Fruit fly (Drosophila melanogaster) whole organism, wandering third instar larva: ENCODE measurements around the gene Sfp24Bd.

ENCODE experiments used
- Abd-B ChIP-seq: fragments of >200 bp; optimal IDR thresholded peaks from 2 replicates; lab custom pipeline; 2017; ENCODE audit warnings: missing biosample characterization, missing genetic modification characterization
- CG32264 ChIP-seq: fragments of 200-800 bp; sonication (Bioruptor generic); optimal IDR thresholded peaks from 2 replicates; lab custom pipeline; 2016; ENCODE audit warnings: missing biosample characterization, missing genetic modification characterization
- CrebA ChIP-seq: fragments of 200-800 bp; sonication (Bioruptor generic); optimal IDR thresholded peaks from 2 replicates; lab custom pipeline; 2016; ENCODE audit warnings: missing biosample characterization, mild to moderate bottlenecking, missing genetic modification characterization, borderline replicate concordance
- Dfd ChIP-seq: fragments of >200 bp; optimal IDR thresholded peaks from 2 replicates; lab custom pipeline; 2017; ENCODE audit warnings: missing biosample characterization, missing genetic modification characterization
- GATAd ChIP-seq: sonication (Bioruptor generic); optimal IDR thresholded peaks from 2 replicates; lab custom pipeline; 2016; ENCODE audit warnings: missing biosample characterization, missing genetic modification characterization
- Hnf4 ChIP-seq: fragments of 200-800 bp; sonication (Bioruptor generic); optimal IDR thresholded peaks from 2 replicates; lab custom pipeline; 2016; ENCODE audit warnings: missing biosample characterization, mild to moderate bottlenecking, missing genetic modification characterization
- Hr78 ChIP-seq: fragments of >200 bp; optimal IDR thresholded peaks from 2 replicates; lab custom pipeline; 2017; ENCODE audit warnings: missing biosample characterization, missing genetic modification characterization
- Hr83 ChIP-seq: fragments of 200-300 bp; sonication (Bioruptor generic); optimal IDR thresholded peaks from 2 replicates; lab custom pipeline; 2016; ENCODE audit warnings: missing biosample characterization, mild to moderate bottlenecking, missing genetic modification characterization, moderate library complexity; ENCODE audit not compliant: poor library complexity, severe bottlenecking
- Mio ChIP-seq: sonication (Bioruptor generic); optimal IDR thresholded peaks from 2 replicates; lab custom pipeline; 2016; ENCODE audit warnings: missing biosample characterization, missing genetic modification characterization
- N ChIP-seq: fragments of >200 bp; optimal IDR thresholded peaks from 2 replicates; lab custom pipeline; 2018; ENCODE audit warnings: missing biosample characterization, missing external identifiers, missing genetic modification characterization
- OdsH ChIP-seq: fragments of 200-800 bp; sonication (Bioruptor generic); optimal IDR thresholded peaks from 2 replicates; lab custom pipeline; 2016; ENCODE audit warnings: missing biosample characterization, mild to moderate bottlenecking, missing genetic modification characterization
- Sp1 ChIP-seq: fragments of 200-800 bp; sonication (Bioruptor generic); optimal IDR thresholded peaks from 3 replicates; lab custom pipeline; 2019; ENCODE audit warnings: missing biosample characterization, mild to moderate bottlenecking, missing genetic modification characterization, moderate library complexity
- Vsx2 ChIP-seq: fragments of 200-300, 225-300 bp; sonication (Bioruptor generic); optimal IDR thresholded peaks from 2 replicates; lab custom pipeline; 2018; ENCODE audit warnings: missing biosample characterization, missing genetic modification characterization; ENCODE audit not compliant: partially characterized antibody
- br ChIP-seq: fragments of 200-800 bp; sonication (Bioruptor generic); optimal IDR thresholded peaks from 2 replicates; lab custom pipeline; 2016; ENCODE audit warnings: missing biosample characterization, missing genetic modification characterization
- brk ChIP-seq: fragments of 200-800 bp; sonication (Bioruptor generic); optimal IDR thresholded peaks from 2 replicates; lab custom pipeline; 2016; ENCODE audit warnings: missing biosample characterization, mild to moderate bottlenecking, missing genetic modification characterization
- dl ChIP-seq, 2 experiments: fragments of 175-275, 200-275 bp in 1 of 2; fragments of 200-275 bp in 1 of 2; sonication (Bioruptor generic); optimal IDR thresholded peaks; lab custom pipeline; 2018; ENCODE audit warnings: mild to moderate bottlenecking in 2 of 2, missing biosample characterization in 2 of 2, missing genetic modification characterization in 2 of 2, moderate library complexity in 2 of 2; ENCODE audit not compliant: partially characterized antibody in 2 of 2, insufficient read depth in 1 of 2
- dmrt93B ChIP-seq: fragments of 200-800 bp; sonication (Bioruptor generic); optimal IDR thresholded peaks from 2 replicates; lab custom pipeline; 2018; ENCODE audit warnings: missing biosample characterization, mild to moderate bottlenecking, missing genetic modification characterization
- dsf ChIP-seq: sonication (Bioruptor generic); optimal IDR thresholded peaks from 2 replicates; lab custom pipeline; 2016; ENCODE audit warnings: missing biosample characterization, missing genetic modification characterization, borderline replicate concordance
- ey ChIP-seq: fragments of 200-800 bp; sonication (Bioruptor generic); optimal IDR thresholded peaks from 2 replicates; lab custom pipeline; 2016; ENCODE audit warnings: missing biosample characterization, missing genetic modification characterization
- foxo ChIP-seq, 2 experiments: fragments of 200-800 bp; sonication (Bioruptor generic); optimal IDR thresholded peaks; 2 replicates in 1 of 2; 3 replicates in 1 of 2; lab custom pipeline; 2016 to 2017; ENCODE audit warnings: missing biosample characterization in 2 of 2, missing genetic modification characterization in 2 of 2
- fru ChIP-seq: fragments of 200-800 bp; sonication (Bioruptor generic); optimal IDR thresholded peaks from 3 replicates; lab custom pipeline; 2016; ENCODE audit warnings: missing biosample characterization, mild to moderate bottlenecking, missing genetic modification characterization
- jim ChIP-seq: fragments of 175-275, 200-325 bp; sonication (Bioruptor generic); optimal IDR thresholded peaks from 2 replicates; lab custom pipeline; 2016; ENCODE audit warnings: missing biosample characterization, mild to moderate bottlenecking, missing genetic modification characterization
- lola ChIP-seq: fragments of >200 bp; optimal IDR thresholded peaks from 2 replicates; lab custom pipeline; 2017; ENCODE audit warnings: missing biosample characterization, missing genetic modification characterization
- pan ChIP-seq: fragments of >200 bp; optimal IDR thresholded peaks from 2 replicates; lab custom pipeline; 2017
- rgr ChIP-seq: fragments of 200-800 bp; sonication (Bioruptor generic); optimal IDR thresholded peaks from 3 replicates; lab custom pipeline; 2016; ENCODE audit warnings: missing biosample characterization, mild to moderate bottlenecking, missing genetic modification characterization
- sage ChIP-seq: fragments of 200-800 bp; sonication (Bioruptor generic); optimal IDR thresholded peaks from 2 replicates; lab custom pipeline; 2016; ENCODE audit warnings: missing biosample characterization, mild to moderate bottlenecking, missing genetic modification characterization
- tai ChIP-seq: sonication (Bioruptor generic); optimal IDR thresholded peaks from 2 replicates; lab custom pipeline; 2016; ENCODE audit warnings: missing biosample characterization, missing genetic modification characterization
- usp ChIP-seq: fragments of >200 bp; optimal IDR thresholded peaks from 2 replicates; lab custom pipeline; 2017; ENCODE audit warnings: missing biosample characterization, missing genetic modification characterization
- woc ChIP-seq: sonication (Bioruptor generic); optimal IDR thresholded peaks from 2 replicates; lab custom pipeline; 2016; ENCODE audit warnings: missing biosample characterization, mild to moderate bottlenecking, missing genetic modification characterization

Sfp24Bd gene

dm6 chr2L:3701526-3701925 is 32.6 kb upstream of the Sfp24Bd start, which contains the start of gene CG43145:
TSS of gene CG43145 (plus strand) at chr2L:3701826.
- no peak for TF ChIP-seq OdsH (GFP tag; lab: Kevin White, UChicago)
- no peak for TF ChIP-seq CG32264 (GFP tag; lab: Kevin White, UChicago)
- TF ChIP-seq GATAd (GFP tag; lab: Kevin White, UChicago) = no peak
- no peak for TF ChIP-seq sage (GFP tag; lab: Kevin White, UChicago)
- no peak for TF ChIP-seq br (GFP tag; lab: Kevin White, UChicago)
- no peak for TF ChIP-seq fru (GFP tag; lab: Kevin White, UChicago)
- TF ChIP-seq Hr83 (GFP tag; lab: Kevin White, UChicago) = no peak
- no peak for TF ChIP-seq Hr78 (GFP tag; lab: Kevin White, UChicago)
- TF ChIP-seq lola = no peak

DNA sequence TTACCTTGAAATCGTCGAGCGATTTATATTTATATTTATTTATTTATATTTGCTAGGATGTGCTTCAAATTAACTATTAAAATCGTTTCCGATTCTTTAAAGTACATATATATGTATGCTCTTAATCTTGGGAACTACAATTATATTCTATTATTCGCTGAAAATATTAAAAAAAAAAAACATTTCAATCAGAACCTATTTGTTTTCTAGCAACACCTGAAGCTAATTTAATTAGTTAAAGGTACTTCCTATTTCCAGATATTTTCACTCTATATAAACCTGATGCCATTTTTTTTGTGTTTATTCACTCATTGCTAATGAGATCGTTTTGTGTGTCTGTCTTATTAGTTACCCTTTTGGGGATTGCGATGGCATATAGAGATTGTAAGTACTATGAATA is 32.1 kb upstream of the Sfp24Bd start, which contains the start of gene CG42467:
CG42467 (plus strand) TSS at position 301 of the 400 bp plus-strand sequence.
- TF ChIP-seq pan (lab: Kevin White, UChicago) (no peak), tai (GFP tag; lab: Kevin White, UChicago) (no peak), brk (GFP tag; lab: Kevin White, UChicago) (no peak), N (no peak), lola (no peak), GATAd (GFP tag; lab: Kevin White, UChicago) (no peak), Vsx2 (no peak), Mio (GFP tag; lab: Kevin White, UChicago) (no peak), dsf (GFP tag; lab: Kevin White, UChicago) (no peak), Hnf4 (GFP tag; lab: Kevin White, UChicago) (no peak), dl (GFP tag; optimal IDR thresholded peaks at IDR 0.05; lab: Kevin White, UChicago; ENCODE audit: insufficient read depth in 1 of 2, partially characterized antibody in 2 of 2) (no peak), usp (GFP tag; lab: Kevin White, UChicago) (no peak), Dfd (GFP tag; lab: Kevin White, UChicago) (no peak), jim (no peak), Sp1 (GFP tag; lab: Kevin White, UChicago) (no peak), woc (GFP tag; lab: Kevin White, UChicago) (no peak)

DNA sequence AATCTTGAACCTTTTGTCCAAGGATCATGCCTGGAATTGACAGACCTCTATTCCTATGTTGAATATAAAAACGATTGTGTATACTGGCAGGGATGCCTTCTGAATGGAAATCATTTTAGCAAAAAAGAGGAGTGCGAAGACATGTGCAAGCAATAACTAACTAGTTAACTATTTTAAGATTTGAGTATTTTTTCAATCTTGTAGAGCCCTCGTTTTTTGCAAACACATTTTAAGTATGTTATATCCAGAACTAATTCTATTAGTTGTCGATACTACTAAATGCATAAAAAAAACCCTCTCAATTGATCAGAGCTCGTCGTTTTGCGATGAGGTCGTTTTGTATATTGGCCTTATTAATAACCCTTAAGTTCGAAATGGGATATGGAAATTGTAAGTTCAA is 31.4 kb upstream of the Sfp24Bd start, which contains the start of gene Sfp24C1:
Sfp24C1 (plus strand) TSS at position 301 of the 400 bp plus-strand sequence.
- TF ChIP-seq OdsH (GFP tag; lab: Kevin White, UChicago) (no peak), usp (GFP tag; lab: Kevin White, UChicago) (no peak)

- no peak for TF ChIP-seq Vsx2
These were observed 31.0 kb upstream of the Sfp24Bd start, which contains the start of gene CG42465 for dm6 chr2L:3699895-3700294. TSS of gene CG42465 (plus strand) at chr2L:3700195.

DNA sequence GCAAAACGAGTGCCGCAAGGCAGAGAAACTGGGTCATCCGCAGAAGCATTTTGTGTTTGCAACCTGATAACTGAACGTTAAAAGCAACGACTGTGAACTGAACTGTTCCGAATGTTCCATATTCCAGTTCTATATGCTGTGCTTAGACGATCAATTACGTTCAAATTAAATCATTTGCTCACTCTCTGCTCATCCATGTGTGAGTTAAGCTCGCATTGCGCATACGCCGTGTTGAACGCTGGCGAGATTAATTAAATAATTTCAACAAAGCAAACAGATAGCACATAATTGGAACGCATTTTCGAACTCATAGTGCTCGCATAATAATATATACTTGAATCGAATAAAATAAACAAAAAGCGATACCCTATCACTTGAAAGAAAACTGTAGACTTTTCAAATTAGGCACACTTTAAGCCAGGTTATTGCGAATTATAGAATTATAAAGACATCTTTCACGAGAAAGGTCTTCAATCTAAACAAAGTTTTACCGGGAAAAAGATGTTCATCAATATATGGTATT is 30.1 kb upstream of the Sfp24Bd start, which contains the start of the genes CG10031 and CG42464:
CG10031 (minus strand) TSS at position 101 of the 523 bp plus-strand sequence.
CG42464 (plus strand) TSS at position 473 of the 523 bp plus-strand sequence.
- TF ChIP-seq CG32264 (GFP tag; lab: Kevin White, UChicago) (no peak), N (no peak), Sp1 (GFP tag; lab: Kevin White, UChicago) (no peak), OdsH (GFP tag; lab: Kevin White, UChicago) (no peak), ey (GFP tag; lab: Kevin White, UChicago) (no peak), Abd-B (no peak), dmrt93B (GFP tag; lab: Kevin White, UChicago) (no peak)

DNA sequence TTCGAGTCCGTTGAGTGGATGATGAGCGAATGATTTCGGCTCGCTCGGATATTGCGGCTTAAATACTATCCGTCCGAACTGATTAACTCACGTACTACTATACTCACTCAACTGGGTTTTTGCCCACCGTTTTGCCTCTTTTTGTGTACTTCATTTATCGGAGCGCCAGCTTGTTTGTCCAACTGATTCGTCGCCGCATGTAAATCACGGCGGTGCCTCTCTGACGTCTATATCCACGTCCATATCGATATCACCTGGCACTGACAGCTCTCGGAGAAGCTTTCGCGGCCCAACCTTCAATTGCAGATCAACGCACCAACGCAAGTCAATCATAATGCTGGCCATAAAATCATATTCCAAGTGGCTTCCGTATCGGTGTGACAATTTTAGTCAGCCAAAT is 28.8 kb upstream of the Sfp24Bd start, which contains the start of gene CG3604:
CG3604 (minus strand) TSS at position 101 of the 400 bp plus-strand sequence.
- no peak for TF ChIP-seq CrebA (GFP tag; lab: Kevin White, UChicago)
- no peak for TF ChIP-seq Hr78 (GFP tag; lab: Kevin White, UChicago)
- no peak for TF ChIP-seq CG32264 (GFP tag; lab: Kevin White, UChicago)
- no peak for TF ChIP-seq fru (GFP tag; lab: Kevin White, UChicago)
- TF ChIP-seq sage (GFP tag; lab: Kevin White, UChicago) = no peak
- TF ChIP-seq tai (GFP tag; lab: Kevin White, UChicago) = no peak
- no peak for TF ChIP-seq GATAd (GFP tag; lab: Kevin White, UChicago)
- no peak for TF ChIP-seq foxo (GFP tag; optimal IDR thresholded peaks at IDR 0.05; lab: Kevin White, UChicago)
- no peak for TF ChIP-seq rgr
- TF ChIP-seq lola = no peak
- TF ChIP-seq ey (GFP tag; lab: Kevin White, UChicago) = no peak
- TF ChIP-seq Hnf4 (GFP tag; lab: Kevin White, UChicago) = no peak
- no peak for TF ChIP-seq usp (GFP tag; lab: Kevin White, UChicago)
- no peak for TF ChIP-seq Abd-B
- no peak for TF ChIP-seq Dfd (GFP tag; lab: Kevin White, UChicago)
